Worm (Caenorhabditis elegans) whole organism, L2 larva: ENCODE data around the gene josd-1.
"Not testable (repeated sequence)": the region's sequence is repeated elsewhere in the genome, so short reads cannot be mapped to it uniquely, and the experiment has no call there.

ENCODE experiments used
- C34F6.9 ChIP-seq: fragments of 150-350 bp; optimal IDR thresholded peaks from 2 replicates; lab custom pipeline; 2014; ENCODE audit warnings: missing biosample characterization, missing genetic modification characterization
- F13H6.1 ChIP-seq: sonication (generic microtip); optimal IDR thresholded peaks from 2 replicates; lab custom pipeline; 2016; ENCODE audit warnings: missing genetic modification characterization, missing compliant biosample characterization
- aly-2 ChIP-seq: fragments of 150-350 bp; optimal IDR thresholded peaks from 2 replicates; lab custom pipeline; 2014; ENCODE audit warnings: missing biosample characterization, missing genetic modification characterization
- ceh-16 ChIP-seq: fragments of 150-350 bp; optimal IDR thresholded peaks from 2 replicates; lab custom pipeline; 2014; ENCODE audit warnings: missing biosample characterization, missing genetic modification characterization
- dmd-4 ChIP-seq: sonication (generic microtip); optimal IDR thresholded peaks from 2 replicates; lab custom pipeline; 2017; ENCODE audit warnings: missing biosample characterization, missing genetic modification characterization
- lin-13 ChIP-seq: fragments of 150-350 bp; optimal IDR thresholded peaks from 2 replicates; lab custom pipeline; 2014; ENCODE audit warnings: missing biosample characterization, missing genetic modification reagents, missing genetic modification characterization
- lin-39 ChIP-seq: fragments of 150-350 bp; optimal IDR thresholded peaks from 2 replicates; lab custom pipeline; 2014; ENCODE audit warnings: missing biosample characterization, missing genetic modification reagents, missing genetic modification characterization
- lsy-2 ChIP-seq, 2 experiments: fragments of 150-350 bp in 1 of 2; sonication (generic microtip) in 1 of 2; optimal IDR thresholded peaks; 2 replicates each; lab custom pipeline; 2014 to 2017; ENCODE audit warnings: missing biosample characterization in 2 of 2, missing genetic modification characterization in 2 of 2
- mbf-1 ChIP-seq: sonication (generic microtip); optimal IDR thresholded peaks from 2 replicates; lab custom pipeline; 2017; ENCODE audit warnings: missing biosample characterization, missing genetic modification characterization
- nhr-10 ChIP-seq: sonication (generic microtip); optimal IDR thresholded peaks from 2 replicates; lab custom pipeline; 2017; ENCODE audit warnings: missing biosample characterization, missing genetic modification characterization
- nhr-12 ChIP-seq: fragments of 150-350 bp; optimal IDR thresholded peaks from 2 replicates; lab custom pipeline; 2014; ENCODE audit warnings: missing biosample characterization, missing genetic modification characterization
- nhr-129 ChIP-seq: fragments of 150-350 bp; optimal IDR thresholded peaks from 2 replicates; lab custom pipeline; 2014; ENCODE audit warnings: missing biosample characterization, missing genetic modification characterization
- nhr-21 ChIP-seq: fragments of 150-350 bp; optimal IDR thresholded peaks from 2 replicates; lab custom pipeline; 2014; ENCODE audit warnings: missing biosample characterization, missing genetic modification characterization
- nhr-25 ChIP-seq: fragments of 150-350 bp; sonication (generic microtip); optimal IDR thresholded peaks from 3 replicates; lab custom pipeline; 2014; ENCODE audit warnings: missing biosample characterization, missing genetic modification characterization
- nhr-6 ChIP-seq: fragments of 150-350 bp; optimal IDR thresholded peaks from 2 replicates; lab custom pipeline; 2014; ENCODE audit warnings: missing biosample characterization, missing genetic modification characterization
- skn-1 ChIP-seq: sonication (generic microtip); optimal IDR thresholded peaks from 2 replicates; lab custom pipeline; 2017; ENCODE audit warnings: missing biosample characterization, missing genetic modification characterization
- ztf-11 ChIP-seq: sonication (generic microtip); optimal IDR thresholded peaks from 2 replicates; lab custom pipeline; 2017; ENCODE audit warnings: missing biosample characterization, missing genetic modification characterization
- ztf-4 ChIP-seq: fragments of 150-350 bp; optimal IDR thresholded peaks from 2 replicates; lab custom pipeline; 2014; ENCODE audit warnings: missing biosample characterization, missing genetic modification characterization

josd-1 gene

DNA sequence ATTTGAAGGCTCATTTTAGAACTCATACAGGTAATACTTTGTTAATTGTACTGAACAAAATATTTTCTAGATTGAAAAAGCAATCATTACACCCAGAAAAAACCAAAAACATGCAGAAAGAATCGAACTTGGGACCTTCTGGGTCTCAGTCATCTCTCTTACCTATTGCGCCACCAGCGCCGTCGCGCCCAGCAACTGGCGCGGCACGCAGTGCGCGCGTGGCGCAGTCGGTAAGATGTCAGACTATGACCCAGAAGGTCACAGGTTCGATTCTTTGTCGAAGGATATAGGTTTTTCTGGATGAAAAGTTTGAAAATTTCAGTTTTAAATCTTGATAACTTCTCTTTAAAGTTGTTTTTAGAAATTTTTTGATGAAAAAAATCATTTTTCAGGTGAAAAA is 43.3 kb downstream of the josd-1 start:
- TF ChIP-seq ztf-11 (tag; lab: Kevin White, UChicago), result no peak
- TF ChIP-seq aly-2 (tag; lab: Kevin White, UChicago), result no peak
- no peak for TF ChIP-seq lin-39 (tag; lab: Kevin White, UChicago)
- no peak for TF ChIP-seq ceh-16 (tag; lab: Kevin White, UChicago)
- no peak for TF ChIP-seq skn-1 (tag; lab: Kevin White, UChicago)
- no peak for TF ChIP-seq nhr-25 (tag; lab: Kevin White, UChicago)
- no peak for TF ChIP-seq nhr-129 (tag; lab: Kevin White, UChicago)
- no peak for TF ChIP-seq nhr-10 (tag; lab: Kevin White, UChicago)
- TF ChIP-seq nhr-6, result no peak
- no peak for TF ChIP-seq dmd-4
- TF ChIP-seq nhr-21 (tag; lab: Kevin White, UChicago), result no peak
- no peak for TF ChIP-seq ztf-4

- TF ChIP-seq mbf-1 (tag; lab: Kevin White, UChicago) (no peak), nhr-129 (tag; lab: Kevin White, UChicago) (no peak), lin-13 (GFP tag; lab: Kevin White, UChicago) (peak; percentile 3), F13H6.1 (tag; lab: Kevin White, UChicago) (peak; percentile 19), lsy-2 (tag; optimal IDR thresholded peaks at IDR 0.05; lab: Kevin White, UChicago) (peak in 1 of 2 experiments; percentile 25)
Measured at ce11 chrIII:2881117-2881516, 44.7 kb downstream of the josd-1 start.

DNA sequence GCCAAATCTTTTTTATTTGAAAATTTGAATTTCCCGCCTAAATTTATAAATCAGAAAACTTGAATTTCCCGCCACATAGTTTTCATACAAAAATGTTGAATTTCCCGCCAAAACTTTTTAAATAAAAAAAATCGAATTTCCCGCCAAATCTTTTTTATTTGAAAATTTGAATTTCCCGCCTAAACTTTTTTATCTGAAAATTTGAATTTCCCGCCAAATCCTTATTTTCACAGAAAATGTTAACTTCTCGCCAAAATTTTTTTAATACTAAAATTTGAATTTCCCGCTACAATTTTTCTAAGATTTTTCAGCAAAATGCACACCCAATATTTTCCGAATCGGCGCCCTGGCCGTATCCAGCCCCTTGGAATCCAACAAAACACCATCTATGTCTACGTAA is 45.5 kb downstream of the josd-1 start, which contains the start of gene F56F11.2:
F56F11.2 (plus strand) TSS at position 301 of the 400 bp plus-strand sequence.
- not testable (repeated sequence) for TF ChIP-seq nhr-129, C34F6.9, nhr-12 (tag; lab: Kevin White, UChicago)
